Worm (Caenorhabditis elegans): ENCODE data around the gene gphr-2.

Gene gphr-2

DNA sequence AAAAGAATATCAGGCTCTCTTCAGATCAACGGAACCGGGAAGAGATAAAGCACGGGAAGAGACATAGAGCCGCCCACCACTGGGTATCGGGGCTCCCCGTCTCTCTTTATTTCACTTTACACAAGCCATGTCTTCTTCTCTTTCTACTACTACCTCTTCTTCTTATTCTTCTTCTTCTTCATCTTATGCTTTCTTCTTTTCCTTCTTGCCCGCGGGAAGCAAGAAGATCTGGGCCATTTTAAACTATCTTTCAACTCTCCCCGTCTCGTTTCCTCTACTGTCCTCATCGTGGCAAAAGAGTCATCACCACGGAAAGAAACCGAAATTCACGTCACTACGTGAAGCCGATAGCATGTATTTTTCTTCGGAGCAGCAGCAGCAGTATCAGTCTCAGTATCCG, 14.9 kb downstream of the gphr-2 start:
- TF ChIP-seq ceh-18 (tag; optimal IDR thresholded peaks at IDR 0.05): peak; percentile 90
- TF ChIP-seq sox-4 (tag; optimal IDR thresholded peaks at IDR 0.05): no peak
- no peak for TF ChIP-seq unc-86 (tag; optimal IDR thresholded peaks at IDR 0.05)
- TF ChIP-seq sdc-2 (tag; optimal IDR thresholded peaks at IDR 0.05): no peak
- peak; percentile 12 for TF ChIP-seq syd-9 (tag; optimal IDR thresholded peaks at IDR 0.05)
- TF ChIP-seq ceh-34 (tag; optimal IDR thresholded peaks at IDR 0.05): peak; percentile 44
- peak; percentile 12 for TF ChIP-seq nfya-1 (tag; optimal IDR thresholded peaks at IDR 0.05)
- no peak for TF ChIP-seq lim-6 (tag; optimal IDR thresholded peaks at IDR 0.05)
- TF ChIP-seq Y22D7AL.16 (tag; optimal IDR thresholded peaks at IDR 0.05): no peak
- no peak for TF ChIP-seq C38D4.7 (GFP tag; optimal IDR thresholded peaks at IDR 0.05)
- no peak for TF ChIP-seq elt-2 (tag; optimal IDR thresholded peaks at IDR 0.05)
- no peak for TF ChIP-seq pqm-1 (tag; optimal IDR thresholded peaks at IDR 0.05)
- TF ChIP-seq che-1 (tag; optimal IDR thresholded peaks at IDR 0.05): no peak
- TF ChIP-seq pat-9 (tag; optimal IDR thresholded peaks at IDR 0.05): peak; percentile 20
- TF ChIP-seq zip-5 (tag; optimal IDR thresholded peaks at IDR 0.05): no peak
- TF ChIP-seq unc-55 (GFP tag; optimal IDR thresholded peaks at IDR 0.05): peak; percentile 65
- peak; percentile 56 for TF ChIP-seq rnt-1 (tag; optimal IDR thresholded peaks at IDR 0.05)
- peak; percentile 30 for TF ChIP-seq tbx-2 (tag; optimal IDR thresholded peaks at IDR 0.05)
- no peak for TF ChIP-seq hlh-15 (tag; optimal IDR thresholded peaks at IDR 0.05)
- no peak for TF ChIP-seq sox-2 (GFP tag; IDR thresholded peaks at IDR 0.05)
- TF ChIP-seq odd-2 (tag; optimal IDR thresholded peaks at IDR 0.05): no peak
- no peak for TF ChIP-seq ztf-16 (tag; optimal IDR thresholded peaks at IDR 0.05)
- no peak for TF ChIP-seq fax-1 (tag; optimal IDR thresholded peaks at IDR 0.05)
- TF ChIP-seq ceh-14 (tag; optimal IDR thresholded peaks at IDR 0.05): no peak
- TF ChIP-seq unc-3 (GFP tag; conservative IDR thresholded peaks at IDR 0.05): no peak
- no peak for TF ChIP-seq unc-3 (tag; optimal IDR thresholded peaks at IDR 0.05)
- TF ChIP-seq npax-4 (tag; optimal IDR thresholded peaks at IDR 0.05): no peak
- no peak for TF ChIP-seq hlh-30 (tag; optimal IDR thresholded peaks at IDR 0.05; ENCODE audit: insufficient read depth)
- TF ChIP-seq eyg-1 (tag; optimal IDR thresholded peaks at IDR 0.05): no peak
- no peak for TF ChIP-seq unc-42 (tag; optimal IDR thresholded peaks at IDR 0.05)
- no peak for TF ChIP-seq hlh-13 (GFP tag; optimal IDR thresholded peaks at IDR 0.05)
- TF ChIP-seq ceh-9 (tag; optimal IDR thresholded peaks at IDR 0.05): no peak
- no peak for TF ChIP-seq hlh-6 (tag; optimal IDR thresholded peaks at IDR 0.05)
- TF ChIP-seq nhr-11 (tag; optimal IDR thresholded peaks at IDR 0.05): no peak
- no peak for TF ChIP-seq pag-3 (tag; optimal IDR thresholded peaks at IDR 0.05; ENCODE audit: borderline replicate concordance)
- no peak for TF ChIP-seq lin-11 (tag; optimal IDR thresholded peaks at IDR 0.05)
- no peak for TF ChIP-seq K09A11.1 (tag; optimal IDR thresholded peaks at IDR 0.05; ENCODE audit: insufficient read depth)
- no peak for TF ChIP-seq ceh-2 (tag; optimal IDR thresholded peaks at IDR 0.05)

ce11 chrX:14289993-14290392, 17.6 kb downstream of the gphr-2 start:
- no peak for TF ChIP-seq hlh-30 (tag; optimal IDR thresholded peaks at IDR 0.05; ENCODE audit: insufficient read depth)
- peak; percentile 44 for TF ChIP-seq mec-3 (tag; optimal IDR thresholded peaks at IDR 0.05; ENCODE audit: borderline replicate concordance)

DNA sequence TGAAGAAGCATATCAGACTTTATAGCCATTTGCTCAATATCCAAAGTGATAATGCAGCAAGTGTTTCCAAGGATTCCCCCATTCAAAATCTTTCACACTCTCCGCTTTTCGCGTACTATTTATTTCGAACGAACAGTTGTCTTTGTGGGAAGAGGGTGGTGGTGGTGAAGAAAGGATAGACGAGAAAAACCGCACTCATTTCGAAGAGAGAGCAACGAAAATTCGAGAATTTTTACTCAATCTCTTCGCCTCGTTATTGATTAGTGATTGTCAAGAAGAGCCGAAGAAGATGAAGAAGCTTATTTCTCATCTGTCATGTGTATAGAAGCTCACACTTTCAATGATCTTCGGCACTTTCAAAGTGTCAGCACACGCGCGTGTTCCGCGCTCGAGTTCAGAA, 19.7 kb downstream of the gphr-2 start:
- peak; percentile 6 for TF ChIP-seq tbx-2 (tag; optimal IDR thresholded peaks at IDR 0.05)
- no peak for TF ChIP-seq syd-9 (tag; optimal IDR thresholded peaks at IDR 0.05)
- TF ChIP-seq unc-3 (GFP tag; conservative IDR thresholded peaks at IDR 0.05): no peak
- TF ChIP-seq unc-3 (tag; optimal IDR thresholded peaks at IDR 0.05): no peak
- TF ChIP-seq elt-4 (tag; optimal IDR thresholded peaks at IDR 0.05): no peak
- no peak for TF ChIP-seq ceh-2 (tag; optimal IDR thresholded peaks at IDR 0.05)
- peak; percentile 76 for TF ChIP-seq unc-55 (GFP tag; optimal IDR thresholded peaks at IDR 0.05)
- no peak for TF ChIP-seq ceh-9 (tag; optimal IDR thresholded peaks at IDR 0.05)
- TF ChIP-seq F13H6.1 (tag; optimal IDR thresholded peaks at IDR 0.05): no peak
- TF ChIP-seq ceh-24 (tag; optimal IDR thresholded peaks at IDR 0.05): no peak
- TF ChIP-seq lim-6 (tag; optimal IDR thresholded peaks at IDR 0.05): no peak
- TF ChIP-seq ama-1 (optimal IDR thresholded peaks at IDR 0.05): no peak
- TF ChIP-seq dmd-4 (tag; optimal IDR thresholded peaks at IDR 0.05; ENCODE audit: borderline replicate concordance): no peak
- TF ChIP-seq hlh-6 (tag; optimal IDR thresholded peaks at IDR 0.05): no peak
- TF ChIP-seq K02D7.2 (tag; optimal IDR thresholded peaks at IDR 0.05): no peak
- TF ChIP-seq fkh-10 (GFP tag; optimal IDR thresholded peaks at IDR 0.05): no peak
- peak; percentile 74 for TF ChIP-seq ceh-18 (tag; optimal IDR thresholded peaks at IDR 0.05)
- TF ChIP-seq nhr-11 (tag; optimal IDR thresholded peaks at IDR 0.05): no peak
- TF ChIP-seq ceh-45 (GFP tag; IDR thresholded peaks at IDR 0.05): no peak
- TF ChIP-seq dve-1 (tag; optimal IDR thresholded peaks at IDR 0.05): no peak
- TF ChIP-seq ceh-34 (tag; optimal IDR thresholded peaks at IDR 0.05): no peak
- TF ChIP-seq tbx-7 (tag; optimal IDR thresholded peaks at IDR 0.05): no peak
- no peak for TF ChIP-seq pros-1 (tag; optimal IDR thresholded peaks at IDR 0.05)
- no peak for TF ChIP-seq pqm-1 (tag; optimal IDR thresholded peaks at IDR 0.05)
- peak; percentile 98 for TF ChIP-seq rnt-1 (tag; optimal IDR thresholded peaks at IDR 0.05)
